Fruit fly (Drosophila melanogaster) whole organism, pupa: ENCODE measurements around the gene Sid.

ENCODE experiments used
- CG10348 ChIP-seq: fragments of 200-800 bp; sonication (Bioruptor generic); IDR thresholded peaks from 2 replicates; pipeline ENCODE4 v1.3.6; 2022; ENCODE audit warnings: missing biosample characterization, missing genetic modification characterization
- CG12605 ChIP-seq: fragments of 200-800 bp; sonication (Bioruptor generic); IDR thresholded peaks from 2 replicates; pipeline ENCODE4 v1.3.6; 2022; ENCODE audit warnings: missing biosample characterization, missing genetic modification characterization
- CG13204 ChIP-seq: fragments of 200-800 bp; sonication (Bioruptor generic); optimal IDR thresholded peaks from 2 replicates; lab custom pipeline; 2018; ENCODE audit warnings: missing biosample characterization, mild to moderate bottlenecking, missing genetic modification characterization, moderate library complexity
- CG14655 ChIP-seq: fragments of 200-800 bp; sonication (Bioruptor generic); optimal IDR thresholded peaks from 3 replicates; lab custom pipeline; 2017; ENCODE audit warnings: mild to moderate bottlenecking, missing biosample characterization, missing genetic modification reagents, missing genetic modification characterization
- CG15710 ChIP-seq: fragments of 200-800 bp; sonication (Bioruptor generic); optimal IDR thresholded peaks from 2 replicates; lab custom pipeline; 2018; ENCODE audit warnings: missing biosample characterization, mild to moderate bottlenecking, missing genetic modification characterization, moderate library complexity
- CG17806 ChIP-seq: fragments of 200-800 bp; sonication (Bioruptor generic); optimal IDR thresholded peaks from 2 replicates; lab custom pipeline; 2018; ENCODE audit warnings: missing biosample characterization, mild to moderate bottlenecking, missing genetic modification characterization, moderate library complexity
- CG32121 ChIP-seq: fragments of 200-800 bp; sonication (Bioruptor generic); IDR thresholded peaks from 2 replicates; pipeline ENCODE4 v1.3.6; 2022; ENCODE audit warnings: missing biosample characterization, missing genetic modification characterization
- CG34367 ChIP-seq: fragments of 200-800 bp; sonication (Bioruptor generic); optimal IDR thresholded peaks from 2 replicates; lab custom pipeline; 2018; ENCODE audit warnings: missing biosample characterization, mild to moderate bottlenecking, missing genetic modification characterization
- CG4496 ChIP-seq: fragments of 200-800 bp; sonication (Bioruptor generic); IDR thresholded peaks from 3 replicates; pipeline ENCODE4 v1.3.6; 2022; ENCODE audit warnings: missing biosample characterization, missing genetic modification characterization
- CG8159 ChIP-seq: fragments of 200-800 bp; sonication (Bioruptor generic); optimal IDR thresholded peaks from 3 replicates; lab custom pipeline; 2018; ENCODE audit warnings: missing biosample characterization, mild to moderate bottlenecking, missing genetic modification characterization, moderate library complexity
- CG8301 ChIP-seq: fragments of 200-800 bp; sonication (Bioruptor generic); optimal IDR thresholded peaks from 2 replicates; lab custom pipeline; 2018; ENCODE audit warnings: missing biosample characterization, mild to moderate bottlenecking, missing genetic modification characterization
- CG9948 ChIP-seq: fragments of 200-800 bp; sonication (Bioruptor generic); optimal IDR thresholded peaks from 2 replicates; lab custom pipeline; 2018; ENCODE audit warnings: missing biosample characterization, mild to moderate bottlenecking, missing genetic modification characterization, moderate library complexity
- D1 ChIP-seq: fragments of 200-800 bp; sonication (Bioruptor generic); optimal IDR thresholded peaks from 2 replicates; lab custom pipeline; 2018; ENCODE audit warnings: missing biosample characterization, mild to moderate bottlenecking, missing genetic modification characterization, moderate library complexity
- EcR ChIP-seq: fragments of 200-800 bp; sonication (Bioruptor generic); optimal IDR thresholded peaks from 3 replicates; lab custom pipeline; 2019; ENCODE audit warnings: missing biosample characterization, missing genetic modification characterization, mild to moderate bottlenecking, moderate library complexity, missing genetic modification reagents
- Ets98B ChIP-seq: fragments of 200-800 bp; sonication (Bioruptor generic); IDR thresholded peaks from 2 replicates; pipeline ENCODE4 v1.3.6; 2022; ENCODE audit warnings: missing biosample characterization, missing genetic modification characterization
- Pif1A ChIP-seq: fragments of 200-800 bp; sonication (Bioruptor generic); optimal IDR thresholded peaks from 3 replicates; lab custom pipeline; 2016; ENCODE audit warnings: missing biosample characterization, missing genetic modification characterization
- Pif1B ChIP-seq: fragments of 200-800 bp; sonication (Bioruptor generic); optimal IDR thresholded peaks from 3 replicates; lab custom pipeline; 2016; ENCODE audit warnings: missing biosample characterization, missing genetic modification characterization
- Snoo ChIP-seq: fragments of 200-800 bp; sonication (Bioruptor generic); optimal IDR thresholded peaks from 3 replicates; lab custom pipeline; 2017; ENCODE audit warnings: missing biosample characterization, mild to moderate bottlenecking, missing genetic modification characterization, inconsistent platforms
- fd96Ca ChIP-seq: fragments of 200-800 bp; sonication (Bioruptor generic); IDR thresholded peaks from 3 replicates; pipeline ENCODE4 v1.3.6; 2022; ENCODE audit warnings: missing biosample characterization, missing genetic modification characterization
- gl ChIP-seq: fragments of 200-800 bp; sonication (Bioruptor generic); optimal IDR thresholded peaks from 2 replicates; lab custom pipeline; 2018; ENCODE audit warnings: missing biosample characterization, mild to moderate bottlenecking, missing genetic modification characterization
- rn ChIP-seq: fragments of 200-800 bp; sonication (Bioruptor generic); IDR thresholded peaks from 2 replicates; pipeline ENCODE4 v1.3.6; 2022; ENCODE audit warnings: missing biosample characterization, missing genetic modification characterization

Gene Sid

DNA sequence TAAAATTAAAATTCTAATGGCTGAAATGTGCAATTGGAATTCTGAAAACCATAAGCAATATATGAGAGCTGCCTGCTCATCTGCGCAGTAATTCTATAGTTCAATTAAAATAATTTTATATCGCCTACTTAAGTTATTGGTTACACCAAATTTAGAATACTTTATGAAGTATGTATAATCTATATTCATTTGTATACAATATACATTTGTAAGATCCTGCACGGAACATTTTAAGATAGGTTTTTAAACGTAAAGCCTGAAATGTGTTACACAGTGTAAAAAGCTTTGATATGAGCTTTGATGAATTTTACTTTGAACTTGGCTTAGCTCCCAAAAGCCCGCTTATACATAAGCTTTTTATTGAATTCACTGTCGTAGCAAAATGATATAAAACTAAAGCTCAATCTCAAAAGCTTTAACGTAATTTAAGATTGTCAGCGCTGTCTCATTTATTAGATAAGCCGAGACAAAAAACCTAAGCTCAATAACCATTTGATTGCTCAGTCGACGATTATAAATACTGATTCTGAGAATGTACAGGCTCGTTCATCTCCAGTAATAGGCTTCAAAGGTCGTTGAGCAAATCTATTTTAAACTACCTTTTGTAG is 7.1 kb downstream of the Sid start:
- TF ChIP-seq D1 (tag; lab: Kevin White, UChicago), result no peak
- peak; percentile 41 for TF ChIP-seq CG8159
- TF ChIP-seq EcR (GFP tag; lab: Kevin White, UChicago), result no peak
- no peak for TF ChIP-seq fd96Ca (GFP tag; lab: Robert Waterston, UW)
- peak; percentile 11 for TF ChIP-seq CG34367
- peak; percentile 0 for TF ChIP-seq CG15710 (tag; lab: Kevin White, UChicago)
- no peak for TF ChIP-seq Ets98B (GFP tag; lab: Robert Waterston, UW)
- TF ChIP-seq CG14655, result peak; percentile 2
- TF ChIP-seq CG32121, result 0 out of 2 replicates have a peak, but pooled peaks have one; percentile 34
- TF ChIP-seq CG9948 (tag; lab: Kevin White, UChicago), result peak; percentile 23
- TF ChIP-seq CG17806 (tag; lab: Kevin White, UChicago), result peak; percentile 29
- peak; percentile 2 for TF ChIP-seq Snoo
- no peak for TF ChIP-seq rn
- TF ChIP-seq CG8301, result peak; percentile 44

dm6 chr3R:28679583-28679982 is 9.1 kb downstream of the Sid start:
- TF ChIP-seq EcR (GFP tag; lab: Kevin White, UChicago) (peak; percentile 19), gl (tag; lab: Kevin White, UChicago) (no peak), CG32121 (no peak), Ets98B (GFP tag; lab: Robert Waterston, UW) (no peak), Snoo (peak; percentile 45), fd96Ca (GFP tag; lab: Robert Waterston, UW) (no peak), CG14655 (no peak)

DNA sequence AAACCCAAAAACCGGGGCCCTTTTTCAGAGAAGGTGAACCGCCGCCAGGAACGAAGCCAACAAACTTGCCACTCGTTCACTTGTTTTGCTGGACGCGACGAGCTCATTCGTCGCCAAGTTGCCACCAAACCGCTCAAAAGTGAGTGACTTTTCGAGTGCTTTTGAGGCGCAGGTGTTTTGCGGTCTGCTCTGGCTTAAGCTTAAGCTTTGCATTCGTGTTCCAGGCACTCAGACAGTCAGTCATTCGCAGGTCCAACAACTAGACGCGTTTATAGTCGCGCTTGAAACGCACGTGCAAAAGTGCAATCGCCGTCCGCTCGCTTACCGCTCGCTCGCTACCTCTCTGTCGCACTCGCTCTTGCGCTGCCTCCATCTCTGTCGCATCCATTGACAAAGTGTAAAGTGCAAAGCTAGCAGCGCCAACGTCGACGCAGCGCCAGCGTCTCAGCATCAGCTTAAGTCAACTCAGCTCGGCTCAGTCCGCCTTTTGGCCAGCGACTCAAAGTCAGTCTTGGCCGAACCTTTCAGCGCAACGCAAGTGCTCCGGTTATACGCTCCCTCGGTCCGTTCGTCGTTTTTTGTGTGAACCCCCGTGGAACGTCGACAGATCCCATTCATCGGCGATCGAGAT is 11.4 kb downstream of the Sid start:
- TF ChIP-seq Pif1B (GFP tag; lab: Kevin White, UChicago) (no peak), gl (tag; lab: Kevin White, UChicago) (no peak), EcR (GFP tag; lab: Kevin White, UChicago) (peak; percentile 41), CG9948 (tag; lab: Kevin White, UChicago) (no peak), CG14655 (no peak), CG34367 (no peak), CG13204 (GFP tag; lab: Kevin White, UChicago) (peak; percentile 100), CG10348 (GFP tag; lab: Robert Waterston, UW) (no peak), Pif1A (no peak), Ets98B (GFP tag; lab: Robert Waterston, UW) (no peak), CG8301 (no peak), CG15710 (tag; lab: Kevin White, UChicago) (no peak), CG32121 (peak; percentile 47; the same call in 1 of the 2 replicates), CG17806 (tag; lab: Kevin White, UChicago) (no peak), D1 (tag; lab: Kevin White, UChicago) (no peak), Snoo (no peak), CG12605 (no peak), rn (no peak), CG8159 (no peak), CG4496 (GFP tag; lab: Robert Waterston, UW) (0 out of 3 replicates have a peak, but pooled peaks have one; percentile 43), fd96Ca (GFP tag; lab: Robert Waterston, UW) (no peak)

DNA sequence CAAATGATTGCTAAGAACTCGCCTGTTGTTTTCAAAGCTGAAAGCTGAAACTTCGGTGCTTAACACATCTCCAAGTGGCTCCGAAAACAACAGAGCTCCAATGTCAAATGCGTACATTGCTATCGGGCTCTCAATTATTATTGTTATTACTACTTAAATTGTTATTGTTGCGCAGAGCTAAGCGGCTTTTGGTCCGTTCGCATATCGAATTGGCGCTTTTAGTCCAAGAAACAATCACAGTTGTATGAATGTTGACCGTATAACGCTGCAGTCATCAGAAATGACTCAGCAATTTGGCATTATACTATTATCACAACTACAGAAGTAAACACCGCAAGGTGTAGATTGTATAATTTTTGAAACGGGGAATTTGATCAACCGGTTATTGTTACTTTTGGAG is 15.1 kb downstream of the Sid start:
- TF ChIP-seq Ets98B (GFP tag; lab: Robert Waterston, UW), result no peak
- TF ChIP-seq gl (tag; lab: Kevin White, UChicago), result no peak
- no peak for TF ChIP-seq CG14655

dm6 chr3R:28687969-28688368 is 17.5 kb downstream of the Sid start:
- TF ChIP-seq CG15710 (tag; lab: Kevin White, UChicago) (no peak), Ets98B (GFP tag; lab: Robert Waterston, UW) (no peak), CG9948 (tag; lab: Kevin White, UChicago) (no peak), CG17806 (tag; lab: Kevin White, UChicago) (no peak), CG8301 (no peak), EcR (GFP tag; lab: Kevin White, UChicago) (no peak), fd96Ca (GFP tag; lab: Robert Waterston, UW) (no peak), Snoo (no peak), D1 (tag; lab: Kevin White, UChicago) (no peak), rn (no peak), CG12605 (no peak), CG14655 (no peak), gl (tag; lab: Kevin White, UChicago) (no peak), Pif1B (GFP tag; lab: Kevin White, UChicago) (no peak), CG32121 (no peak), CG34367 (no peak), CG13204 (GFP tag; lab: Kevin White, UChicago) (no peak), CG10348 (GFP tag; lab: Robert Waterston, UW) (no peak)

dm6 chr3R:28695993-28696392 is 25.5 kb downstream of the Sid start, which contains the start of gene htt:
htt (plus strand) TSS chr3R:28696242.
- no peak for TF ChIP-seq EcR (GFP tag; lab: Kevin White, UChicago)
- no peak for TF ChIP-seq CG14655
- no peak for TF ChIP-seq Pif1B (GFP tag; lab: Kevin White, UChicago)
- TF ChIP-seq fd96Ca (GFP tag; lab: Robert Waterston, UW), result no peak
- TF ChIP-seq CG17806 (tag; lab: Kevin White, UChicago), result no peak
- no peak for TF ChIP-seq rn
- TF ChIP-seq CG13204 (GFP tag; lab: Kevin White, UChicago), result no peak
